Worm (Caenorhabditis elegans) whole organism, L4 larva: Measurements from ENCODE around the gene col-8.

ENCODE experiments used
- F26F4.8 ChIP-seq: fragments of 200-800 bp; sonication (Bioruptor generic); conservative IDR thresholded peaks from 2 replicates; pipeline ENCODE4 v1.3.6; 2022; ENCODE audit warnings: missing genetic modification characterization, missing compliant biosample characterization
- F49E8.2 ChIP-seq: sonication (generic microtip); optimal IDR thresholded peaks from 2 replicates; lab custom pipeline; 2016; ENCODE audit warnings: missing compliant biosample characterization, mild to moderate bottlenecking, missing genetic modification characterization, borderline replicate concordance
- T20F7.1 ChIP-seq: fragments of 200-800 bp; sonication (Bioruptor generic); optimal IDR thresholded peaks from 2 replicates; lab custom pipeline; 2018; ENCODE audit warnings: mild to moderate bottlenecking, missing genetic modification characterization, missing compliant biosample characterization
- Y105C5A.15 ChIP-seq: fragments of 200-800 bp; sonication (Bioruptor generic); IDR thresholded peaks from 2 replicates; pipeline ENCODE4 v1.3.6; 2022; ENCODE audit warnings: missing genetic modification characterization, missing compliant biosample characterization
- Y5F2A.4 ChIP-seq: fragments of 200-800 bp; sonication (Bioruptor generic); optimal IDR thresholded peaks from 2 replicates; lab custom pipeline; 2018; ENCODE audit warnings: mild to moderate bottlenecking, missing genetic modification characterization, missing compliant biosample characterization
- ZK546.5 ChIP-seq, 2 experiments: sonication (generic microtip); optimal IDR thresholded peaks; 2 replicates each; lab custom pipeline; 2017; ENCODE audit warnings: missing biosample characterization in 2 of 2, missing genetic modification characterization in 2 of 2
- aha-1 ChIP-seq: fragments of 150-350 bp; peaks from one replicate; lab custom pipeline; 2014; ENCODE audit warnings: missing biosample characterization, missing genetic modification characterization
- aly-2 ChIP-seq: sonication (generic microtip); optimal IDR thresholded peaks from 2 replicates; lab custom pipeline; 2018; ENCODE audit warnings: missing biosample characterization, missing genetic modification characterization
- arid-1 ChIP-seq: fragments of 200-800 bp; sonication (Bioruptor generic); conservative IDR thresholded peaks from 2 replicates; pipeline ENCODE4 v1.3.6; 2022; ENCODE audit warnings: missing genetic modification reagents, missing genetic modification characterization, missing compliant biosample characterization
- attf-4 ChIP-seq: sonication (generic microtip); optimal IDR thresholded peaks from 3 replicates; lab custom pipeline; 2017; ENCODE audit warnings: missing biosample characterization, missing genetic modification characterization
- ceh-20 ChIP-seq: fragments of 200-800 bp; sonication (Bioruptor generic); IDR thresholded peaks from 2 replicates; pipeline ENCODE4 v1.3.6; 2022; ENCODE audit warnings: missing genetic modification reagents, missing genetic modification characterization, missing compliant biosample characterization
- ceh-28 ChIP-seq: fragments of 150-350 bp; optimal IDR thresholded peaks from 2 replicates; lab custom pipeline; 2014; ENCODE audit warnings: missing biosample characterization, missing genetic modification reagents, missing genetic modification characterization
- ceh-32 ChIP-seq: sonication (generic microtip); optimal IDR thresholded peaks from 2 replicates; lab custom pipeline; 2016; ENCODE audit warnings: mild to moderate bottlenecking, missing genetic modification characterization, missing compliant biosample characterization; ENCODE audit not compliant: poor library complexity
- ceh-44 ChIP-seq: fragments of 200-800 bp; sonication (Bioruptor generic); IDR thresholded peaks from 2 replicates; pipeline ENCODE4 v1.3.6; 2022; ENCODE audit warnings: missing genetic modification reagents, missing genetic modification characterization, missing compliant biosample characterization
- ceh-62 ChIP-seq: sonication (generic microtip); optimal IDR thresholded peaks from 2 replicates; lab custom pipeline; 2017; ENCODE audit warnings: missing biosample characterization, missing genetic modification characterization
- ces-1 ChIP-seq: fragments of 150-350 bp; sonication (generic microtip); optimal IDR thresholded peaks from 4 replicates; lab custom pipeline; 2014; ENCODE audit warnings: missing biosample characterization, missing genetic modification reagents, missing genetic modification characterization
- daf-16 ChIP-seq, 3 experiments: sonication (generic microtip); optimal IDR thresholded peaks; 2 replicates each; lab custom pipeline; 2016 to 2017; ENCODE audit warnings: missing genetic modification characterization in 3 of 3, missing genetic modification reagents in 3 of 3, mild to moderate bottlenecking in 2 of 3, missing compliant biosample characterization in 2 of 3, missing biosample characterization in 1 of 3, moderate library complexity in 1 of 3
- daf-19 ChIP-seq: fragments of 200-800 bp; sonication (Bioruptor generic); conservative IDR thresholded peaks from 2 replicates; pipeline ENCODE4 v1.3.6; 2022; ENCODE audit warnings: missing genetic modification characterization, missing compliant biosample characterization
- dmd-6 ChIP-seq: fragments of 200-800 bp; sonication (Bioruptor generic); IDR thresholded peaks from 2 replicates; pipeline ENCODE4 v1.3.6; 2022; ENCODE audit warnings: missing genetic modification reagents, missing genetic modification characterization, missing compliant biosample characterization
- dmd-8 ChIP-seq: fragments of 200-800 bp; sonication (Bioruptor generic); IDR thresholded peaks from 2 replicates; pipeline ENCODE4 v1.3.6; 2022; ENCODE audit warnings: missing genetic modification characterization, missing compliant biosample characterization
- dpl-1 ChIP-seq: fragments of 150-350 bp; optimal IDR thresholded peaks from 2 replicates; lab custom pipeline; 2014; ENCODE audit warnings: missing biosample characterization, missing genetic modification reagents, missing genetic modification characterization
- egl-43 ChIP-seq: fragments of 200-800 bp; sonication (Bioruptor generic); IDR thresholded peaks from 2 replicates; pipeline ENCODE4 v1.3.6; 2022; ENCODE audit warnings: missing genetic modification reagents, missing genetic modification characterization, missing compliant biosample characterization
- fos-1 ChIP-seq: fragments of 150-350 bp; optimal IDR thresholded peaks from 2 replicates; lab custom pipeline; 2014; ENCODE audit warnings: missing biosample characterization, missing genetic modification characterization
- gei-8 ChIP-seq: fragments of 200-800 bp; sonication (Bioruptor generic); optimal IDR thresholded peaks from 2 replicates; lab custom pipeline; 2018; ENCODE audit warnings: mild to moderate bottlenecking, missing genetic modification characterization, missing compliant biosample characterization
- hif-1 ChIP-seq, 2 experiments: sonication (generic microtip); optimal IDR thresholded peaks; 2 replicates each; lab custom pipeline; 2016 to 2017; ENCODE audit warnings: missing compliant biosample characterization in 2 of 2, missing genetic modification characterization in 2 of 2, missing genetic modification reagents in 2 of 2, missing genotype in 2 of 2, mild to moderate bottlenecking in 1 of 2
- hlh-11 ChIP-seq: fragments of 200-800 bp; sonication (Bioruptor generic); optimal IDR thresholded peaks from 2 replicates; lab custom pipeline; 2018; ENCODE audit warnings: mild to moderate bottlenecking, missing genetic modification characterization, missing compliant biosample characterization
- jun-1 ChIP-seq: fragments of 150-350 bp; optimal IDR thresholded peaks from 2 replicates; lab custom pipeline; 2014; ENCODE audit warnings: missing biosample characterization, missing genetic modification reagents, missing genetic modification characterization
- lin-13 ChIP-seq: fragments of 150-350 bp; optimal IDR thresholded peaks from 2 replicates; lab custom pipeline; 2014; ENCODE audit warnings: missing biosample characterization, missing genetic modification reagents, missing genetic modification characterization
- lir-3 ChIP-seq: sonication (generic microtip); optimal IDR thresholded peaks from 2 replicates; lab custom pipeline; 2016; ENCODE audit warnings: mild to moderate bottlenecking, missing genetic modification characterization, missing compliant biosample characterization
- mdl-1 ChIP-seq, 2 experiments: fragments of 150-350 bp in 1 of 2; sonication (generic microtip) in 1 of 2; optimal IDR thresholded peaks; 2 replicates each; lab custom pipeline; 2014 to 2017; ENCODE audit warnings: missing biosample characterization in 2 of 2, missing genetic modification characterization in 2 of 2
- mdt-29 ChIP-seq: fragments of 200-800 bp; sonication (Bioruptor generic); IDR thresholded peaks from 2 replicates; pipeline ENCODE4 v1.3.6; 2022; ENCODE audit warnings: missing genetic modification reagents, missing genetic modification characterization, missing compliant biosample characterization
- mes-2 ChIP-seq: sonication (generic microtip); optimal IDR thresholded peaks from 2 replicates; lab custom pipeline; 2016; ENCODE audit warnings: missing genotype, mild to moderate bottlenecking, missing genetic modification characterization, missing compliant biosample characterization; ENCODE audit not compliant: poor library complexity, severe bottlenecking
- mxl-2 ChIP-seq: fragments of 200-800 bp; sonication (Bioruptor generic); conservative IDR thresholded peaks from 2 replicates; pipeline ENCODE4 v1.3.6; 2022; ENCODE audit warnings: missing genetic modification reagents, missing genetic modification characterization, missing compliant biosample characterization
- nhr-28 ChIP-seq: fragments of 150-350 bp; optimal IDR thresholded peaks from 2 replicates; lab custom pipeline; 2014; ENCODE audit warnings: missing biosample characterization, missing genetic modification characterization
- nhr-42 ChIP-seq: fragments of 200-800 bp; sonication (Bioruptor generic); IDR thresholded peaks from 2 replicates; pipeline ENCODE4 v1.3.6; 2022; ENCODE audit warnings: missing genetic modification characterization, missing compliant biosample characterization
- nhr-48 ChIP-seq: sonication (generic microtip); optimal IDR thresholded peaks from 2 replicates; lab custom pipeline; 2016; ENCODE audit warnings: mild to moderate bottlenecking, missing genetic modification characterization, missing compliant biosample characterization
- nhr-76 ChIP-seq: fragments of 150-350 bp; optimal IDR thresholded peaks from 2 replicates; lab custom pipeline; 2014; ENCODE audit warnings: missing biosample characterization, missing genetic modification characterization
- pha-4 ChIP-seq, 2 experiments: fragments of 150-350 bp in 1 of 2; fragments of 200-800 bp in 1 of 2; sonication (Bioruptor generic) in 1 of 2; IDR thresholded peaks in 1 of 2; optimal IDR thresholded peaks in 1 of 2; 2 replicates each; pipeline versions ENCODE4 v1.3.6 to Lab custom; 2014 to 2022; ENCODE audit warnings: missing genetic modification characterization in 2 of 2, missing genetic modification reagents in 2 of 2, missing biosample characterization in 1 of 2, missing compliant biosample characterization in 1 of 2
- php-3 ChIP-seq: fragments of 200-800 bp; sonication (Bioruptor generic); IDR thresholded peaks from 2 replicates; pipeline ENCODE4 v1.3.6; 2022; ENCODE audit warnings: missing genetic modification reagents, missing genetic modification characterization, missing compliant biosample characterization
- rbr-2 ChIP-seq: sonication (generic microtip); optimal IDR thresholded peaks from 2 replicates; lab custom pipeline; 2016; ENCODE audit warnings: missing genotype, missing genetic modification characterization, missing compliant biosample characterization
- sdz-12 ChIP-seq: fragments of 200-800 bp; sonication (Bioruptor generic); optimal IDR thresholded peaks from 2 replicates; lab custom pipeline; 2018; ENCODE audit warnings: mild to moderate bottlenecking, missing genetic modification characterization, missing compliant biosample characterization
- set-16 ChIP-seq: fragments of 200-800 bp; sonication (Bioruptor generic); IDR thresholded peaks from 2 replicates; pipeline ENCODE4 v1.3.6; 2022; ENCODE audit warnings: missing genetic modification reagents, missing genetic modification characterization, missing compliant biosample characterization
- spr-3 ChIP-seq: fragments of 200-800 bp; sonication (Bioruptor generic); optimal IDR thresholded peaks from 2 replicates; lab custom pipeline; 2018; ENCODE audit warnings: mild to moderate bottlenecking, missing genetic modification characterization, missing compliant biosample characterization
- unc-130 ChIP-seq: sonication (generic microtip); optimal IDR thresholded peaks from 2 replicates; lab custom pipeline; 2016; ENCODE audit warnings: missing genetic modification reagents, missing genetic modification characterization, missing compliant biosample characterization
- unc-39 ChIP-seq: sonication (generic microtip); optimal IDR thresholded peaks from 2 replicates; lab custom pipeline; 2017; ENCODE audit warnings: missing biosample characterization, missing genetic modification characterization
- unc-62 ChIP-seq, 3 experiments: fragments of 150-350 bp in 1 of 3; sonication (generic microtip); optimal IDR thresholded peaks in 2 of 3; peaks in 1 of 3; 1 replicate in 1 of 3; 2 replicates in 2 of 3; lab custom pipeline; 2014 to 2017; ENCODE audit warnings: missing biosample characterization in 3 of 3, missing genetic modification characterization in 3 of 3, missing genetic modification reagents in 3 of 3, missing genotype in 1 of 3
- zag-1 ChIP-seq: fragments of 150-350 bp; optimal IDR thresholded peaks from 2 replicates; lab custom pipeline; 2014; ENCODE audit warnings: missing biosample characterization, missing genetic modification characterization
- zip-2 ChIP-seq: fragments of 150-350 bp; optimal IDR thresholded peaks from 2 replicates; lab custom pipeline; 2014; ENCODE audit warnings: missing biosample characterization, missing genetic modification characterization

The col-8 gene

ce11 chrIII:6971662-6972284 lies 48.6 kb downstream of the col-8 start, which contains the start of the genes eef-1A.1 and rfc-4 (continued):
- TF ChIP-seq F26F4.8 (GFP tag; lab: Robert Waterston, UW) (no peak), egl-43 (GFP tag; lab: Robert Waterston, UW) (peak; percentile 63; the same call in 1 of the 2 replicates), hlh-11 (tag; lab: Kevin White, UChicago) (peak; percentile 95), aly-2 (tag; lab: Kevin White, UChicago) (no peak), mdl-1 (tag; optimal IDR thresholded peaks at IDR 0.05; lab: Kevin White, UChicago) (peak; percentile 24 to 91), arid-1 (GFP tag; lab: Robert Waterston, UW) (peak; percentile 87), zip-2 (tag; lab: Kevin White, UChicago) (peak; percentile 71), dmd-8 (GFP tag; lab: Robert Waterston, UW) (no peak), ceh-28 (tag; lab: Kevin White, UChicago) (no peak), mes-2 (tag; lab: Kevin White, UChicago) (peak; percentile 97), unc-39 (no peak), spr-3 (GFP tag; lab: Kevin White, UChicago) (peak; percentile 55), zag-1 (tag; lab: Kevin White, UChicago) (no peak), mxl-2 (no peak), nhr-28 (tag; lab: Kevin White, UChicago) (peak; percentile 94), set-16 (GFP tag; lab: Robert Waterston, UW) (no peak), nhr-76 (tag; lab: Kevin White, UChicago) (peak; percentile 48), ZK546.5 (tag; optimal IDR thresholded peaks at IDR 0.05; lab: Kevin White, UChicago) (peak; percentile 79 to 99), ces-1 (GFP tag; lab: Kevin White, UChicago) (peak; percentile 54), unc-62 (GFP tag; optimal IDR thresholded peaks at IDR 0.05 in 1 of 2; lab: Kevin White, UChicago) (peak in 1 of 2 experiments; percentile 99), unc-62 (tag; optimal IDR thresholded peaks at IDR 0.05; lab: Kevin White, UChicago) (no peak), nhr-42 (no peak), dpl-1 (peak; percentile 96), T20F7.1 (GFP tag; lab: Kevin White, UChicago) (peak; percentile 97), F49E8.2 (peak; percentile 71), nhr-48 (peak; percentile 66), gei-8 (GFP tag; lab: Kevin White, UChicago) (no peak), dmd-6 (GFP tag; lab: Robert Waterston, UW) (peak; percentile 90), sdz-12 (GFP tag; lab: Kevin White, UChicago) (no peak), ceh-32 (tag; lab: Kevin White, UChicago) (no peak), ceh-44 (GFP tag; lab: Robert Waterston, UW) (no peak), daf-16 (GFP tag; optimal IDR thresholded peaks at IDR 0.05; lab: Kevin White, UChicago) (peak; percentile 22 to 34), daf-16 (tag; optimal IDR thresholded peaks at IDR 0.05; lab: Kevin White, UChicago) (peak; percentile 86), fos-1 (tag; lab: Kevin White, UChicago) (no peak), aha-1 (tag; lab: Kevin White, UChicago) (peak; percentile 99), lir-3 (tag; lab: Kevin White, UChicago) (no peak), rbr-2 (tag; lab: Kevin White, UChicago) (peak; percentile 94), php-3 (peak; percentile 54; the same call in 1 of the 2 replicates), ceh-20 (peak; percentile 85), Y105C5A.15 (no peak), attf-4 (tag; lab: Kevin White, UChicago) (no peak), lin-13 (GFP tag; lab: Kevin White, UChicago) (peak; percentile 93), mdt-29 (GFP tag; lab: Robert Waterston, UW) (peak; percentile 24; the same call in 1 of the 2 replicates), hif-1 (tag; optimal IDR thresholded peaks at IDR 0.05; lab: Kevin White, UChicago) (peak; percentile 68 to 93), pha-4 (GFP tag; IDR thresholded peaks at IDR 0.05; lab: Robert Waterston, UW) (peak; percentile 76), pha-4 (tag; optimal IDR thresholded peaks at IDR 0.05; lab: Kevin White, UChicago) (peak; percentile 99), unc-130 (GFP tag; lab: Kevin White, UChicago) (peak; percentile 87), Y5F2A.4 (GFP tag; lab: Kevin White, UChicago) (peak; percentile 13), jun-1 (tag; lab: Kevin White, UChicago) (peak; percentile 75), ceh-62 (tag; lab: Kevin White, UChicago) (peak; percentile 9), daf-19 (GFP tag; lab: Robert Waterston, UW) (no peak)
